Worm (Caenorhabditis elegans) whole organism, midembryonic: ENCODE results near the gene mcm-3.
"Not testable (repeated sequence)": the region's sequence is repeated elsewhere in the genome, so short reads cannot be mapped to it uniquely, and the experiment has no call there.

Experiments used
- T22C8.4 ChIP-seq: fragments of 200-800 bp; sonication (Bioruptor generic); IDR thresholded peaks from 2 replicates; pipeline ENCODE4 v1.3.6; 2022; ENCODE audit warnings: missing genetic modification characterization, missing compliant biosample characterization
- cog-1 ChIP-seq: sonication (generic microtip); optimal IDR thresholded peaks from 2 replicates; lab custom pipeline; 2016; ENCODE audit warnings: missing genetic modification characterization, missing compliant biosample characterization
- flt-1 ChIP-seq: fragments of 200-800 bp; sonication (Bioruptor generic); IDR thresholded peaks from 2 replicates; pipeline ENCODE4 v1.3.6; 2022; ENCODE audit warnings: missing genetic modification characterization, missing compliant biosample characterization
- klf-2 ChIP-seq: fragments of 200-800 bp; sonication (Bioruptor generic); conservative IDR thresholded peaks from 2 replicates; pipeline ENCODE4 v1.3.6; 2022; ENCODE audit warnings: missing genetic modification reagents, missing genetic modification characterization, missing compliant biosample characterization
- med-1 ChIP-seq: sonication (generic microtip); optimal IDR thresholded peaks from 2 replicates; lab custom pipeline; 2017; ENCODE audit warnings: missing genetic modification characterization, mild to moderate bottlenecking, missing compliant biosample characterization, antibody characterized with exemption, missing genetic modification reagents; ENCODE audit not compliant: insufficient read depth
- ref-1 ChIP-seq: fragments of 200-800 bp; sonication (Bioruptor generic); conservative IDR thresholded peaks from 2 replicates; pipeline ENCODE4 v1.3.6; 2022; ENCODE audit warnings: missing genetic modification reagents, missing genetic modification characterization, missing compliant biosample characterization
- tab-1 ChIP-seq: fragments of 200-800 bp; sonication (Bioruptor generic); IDR thresholded peaks from 2 replicates; pipeline ENCODE4 v1.3.6; 2022; ENCODE audit warnings: missing genetic modification characterization, missing compliant biosample characterization
- ztf-23 ChIP-seq: fragments of 200-800 bp; sonication (Bioruptor generic); IDR thresholded peaks from 2 replicates; pipeline ENCODE4 v1.3.6; 2022; ENCODE audit warnings: missing genetic modification reagents, missing genetic modification characterization, missing compliant biosample characterization
- ztf-29 ChIP-seq: fragments of 200-800 bp; sonication (Bioruptor generic); IDR thresholded peaks from 2 replicates; pipeline ENCODE4 v1.3.6; 2022; ENCODE audit warnings: missing genetic modification reagents, missing genetic modification characterization, missing compliant biosample characterization

Gene mcm-3

DNA sequence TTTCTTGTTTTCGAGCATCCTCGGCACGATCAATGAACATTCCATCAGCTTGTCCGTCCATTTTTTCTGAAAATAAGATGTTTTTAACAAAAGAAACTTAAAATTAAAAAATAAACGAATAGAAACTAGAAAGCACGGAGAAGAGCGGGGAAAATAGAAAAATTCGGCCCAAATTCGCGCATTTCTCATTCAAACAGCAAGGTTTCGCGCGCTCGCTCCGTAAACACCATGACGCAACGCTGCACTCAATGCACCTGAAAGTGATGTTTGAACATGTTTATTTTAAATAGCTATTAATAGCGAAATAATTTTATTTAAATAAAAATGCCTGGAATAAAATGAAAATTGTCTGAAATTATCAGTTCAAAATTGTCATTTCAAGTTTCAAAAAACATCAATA is at the start of gene mcm-3, which contains the start of gene C25D7.15:
Gene mcm-3, minus strand, starts transcription at position 66 of the 400 bp plus-strand sequence.
Gene C25D7.15, plus strand, starts transcription at position 275 of the 400 bp plus-strand sequence.
- no peak for TF ChIP-seq ztf-23 (GFP tag; lab: Robert Waterston, UW)
- TF ChIP-seq tab-1 (GFP tag; lab: Robert Waterston, UW): no peak
- TF ChIP-seq med-1 (GFP tag; lab: Kevin White, UChicago): no peak
- TF ChIP-seq klf-2 (GFP tag; lab: Robert Waterston, UW): no peak
- TF ChIP-seq ztf-29 (GFP tag; lab: Robert Waterston, UW): no peak
- TF ChIP-seq flt-1 (GFP tag; lab: Robert Waterston, UW): no peak
- no peak for TF ChIP-seq cog-1 (tag; lab: Kevin White, UChicago)
- no peak for TF ChIP-seq ref-1 (GFP tag; lab: Robert Waterston, UW)
- no peak for TF ChIP-seq T22C8.4 (GFP tag; lab: Robert Waterston, UW)

DNA sequence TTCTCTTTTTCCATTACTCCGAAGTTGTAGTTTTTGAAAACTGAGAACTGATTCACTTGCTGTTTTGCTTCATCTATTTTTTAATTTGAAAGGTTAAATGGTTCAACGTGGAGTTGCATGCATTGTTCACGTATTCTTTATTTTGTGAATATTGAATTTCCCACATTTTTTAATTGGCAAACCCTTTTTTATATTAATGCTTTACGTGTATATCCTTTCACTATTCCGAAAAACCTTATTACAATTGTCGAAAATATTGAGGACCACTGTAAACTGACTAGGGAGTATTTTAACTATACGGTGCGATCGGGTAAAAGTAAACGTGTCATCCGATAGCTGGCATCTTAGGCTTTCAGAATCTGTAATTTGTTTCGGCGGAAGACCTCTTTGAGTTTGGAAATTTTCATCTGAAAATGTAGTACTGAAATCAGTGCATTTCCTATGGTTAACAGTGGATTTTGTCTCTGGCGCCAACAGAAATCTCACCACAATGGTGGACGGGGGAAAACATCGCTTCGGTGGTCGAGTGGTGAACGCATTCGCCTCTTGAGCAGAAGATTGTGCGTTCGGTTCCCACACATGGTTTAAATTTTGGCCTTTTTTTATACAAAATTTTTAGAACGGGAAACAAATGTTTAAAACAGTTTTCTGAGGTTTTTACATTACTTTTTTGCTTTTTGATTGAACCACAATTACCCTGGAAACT is 46.6 kb upstream of the mcm-3 start, which contains the start of gene C01G10.14:
Gene C01G10.14, minus strand, starts transcription at position 51 of the 706 bp plus-strand sequence.
- not testable (repeated sequence) for TF ChIP-seq ztf-29 (GFP tag; lab: Robert Waterston, UW); med-1 (GFP tag; lab: Kevin White, UChicago); cog-1 (tag; lab: Kevin White, UChicago)

DNA sequence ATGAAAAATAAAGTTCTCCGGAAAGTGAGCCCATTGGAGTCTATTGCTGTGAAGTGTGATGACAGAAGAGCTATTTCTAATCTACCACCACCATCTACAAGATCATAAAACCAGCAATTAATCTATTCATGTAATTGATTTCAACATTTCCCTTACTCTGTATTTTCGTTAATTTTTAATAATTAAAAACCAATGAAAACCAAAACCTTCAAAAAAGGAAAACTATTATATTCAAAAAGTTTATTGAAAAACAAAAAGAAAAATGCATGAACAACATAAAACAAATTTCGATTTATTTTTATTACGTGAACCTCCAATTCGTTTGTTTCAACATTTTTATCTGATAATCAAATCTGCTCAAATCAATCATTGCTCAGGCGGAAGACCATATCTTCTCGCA is 40.0 kb upstream of the mcm-3 start, which contains the start of gene C01G10.1:
Gene C01G10.1, plus strand, starts transcription at position 301 of the 400 bp plus-strand sequence.
- TF ChIP-seq ztf-29 (GFP tag; lab: Robert Waterston, UW) (no peak), cog-1 (tag; lab: Kevin White, UChicago) (no peak), tab-1 (GFP tag; lab: Robert Waterston, UW) (no peak), klf-2 (GFP tag; lab: Robert Waterston, UW) (no peak), flt-1 (GFP tag; lab: Robert Waterston, UW) (no peak), T22C8.4 (GFP tag; lab: Robert Waterston, UW) (no peak), ref-1 (GFP tag; lab: Robert Waterston, UW) (no peak), ztf-23 (GFP tag; lab: Robert Waterston, UW) (no peak), med-1 (GFP tag; lab: Kevin White, UChicago) (no peak)

DNA sequence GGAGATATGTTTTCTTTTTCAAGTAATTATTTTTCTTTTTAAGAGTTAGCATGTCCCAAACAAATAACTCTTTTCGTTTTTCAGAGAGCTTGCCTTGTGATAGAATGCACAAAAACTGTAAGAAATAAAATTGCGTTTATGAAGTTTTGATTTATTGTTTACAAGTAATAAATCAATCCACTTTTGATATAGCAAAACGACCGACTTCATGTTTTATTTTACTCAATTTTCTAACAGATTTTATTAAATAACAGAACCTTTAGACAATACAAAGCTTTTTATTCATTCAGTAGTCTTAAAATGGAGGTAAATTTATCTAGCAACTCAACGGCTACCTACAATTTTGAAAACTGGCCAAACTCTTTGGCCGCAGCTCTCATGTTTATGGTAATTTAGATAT is 35.4 kb upstream of the mcm-3 start, which contains the start of gene srx-78:
Gene srx-78, plus strand, starts transcription at position 301 of the 400 bp plus-strand sequence.
- TF ChIP-seq T22C8.4 (GFP tag; lab: Robert Waterston, UW) (no peak), ztf-29 (GFP tag; lab: Robert Waterston, UW) (no peak), klf-2 (GFP tag; lab: Robert Waterston, UW) (no peak), flt-1 (GFP tag; lab: Robert Waterston, UW) (no peak), ref-1 (GFP tag; lab: Robert Waterston, UW) (no peak), tab-1 (GFP tag; lab: Robert Waterston, UW) (no peak), ztf-23 (GFP tag; lab: Robert Waterston, UW) (no peak), med-1 (GFP tag; lab: Kevin White, UChicago) (no peak), cog-1 (tag; lab: Kevin White, UChicago) (no peak)

DNA sequence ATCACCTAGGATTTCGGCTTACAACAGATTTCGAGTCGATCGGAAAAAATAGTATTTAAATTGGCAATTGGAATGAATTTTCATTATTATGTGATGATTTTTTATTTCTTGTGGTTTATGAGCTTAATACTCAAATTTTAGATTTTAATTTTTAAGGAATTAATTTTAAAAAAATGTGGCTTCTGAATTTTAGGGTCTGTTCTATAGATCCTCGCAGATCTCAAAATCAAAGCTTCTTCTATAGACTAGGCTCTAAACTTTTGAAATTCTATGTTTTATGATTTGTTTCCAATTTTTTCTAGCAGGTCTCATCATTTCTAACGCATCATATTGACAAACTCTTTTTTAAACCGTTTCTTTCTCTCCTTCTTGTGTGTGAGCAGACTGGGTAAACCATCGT is 33.3 kb upstream of the mcm-3 start, which contains the start of gene txt-12:
Gene txt-12, plus strand, starts transcription at position 301 of the 400 bp plus-strand sequence.
- TF ChIP-seq ztf-29 (GFP tag; lab: Robert Waterston, UW): no peak
- TF ChIP-seq med-1 (GFP tag; lab: Kevin White, UChicago): no peak
- TF ChIP-seq klf-2 (GFP tag; lab: Robert Waterston, UW): no peak
- TF ChIP-seq flt-1 (GFP tag; lab: Robert Waterston, UW): no peak
- no peak for TF ChIP-seq tab-1 (GFP tag; lab: Robert Waterston, UW)

DNA sequence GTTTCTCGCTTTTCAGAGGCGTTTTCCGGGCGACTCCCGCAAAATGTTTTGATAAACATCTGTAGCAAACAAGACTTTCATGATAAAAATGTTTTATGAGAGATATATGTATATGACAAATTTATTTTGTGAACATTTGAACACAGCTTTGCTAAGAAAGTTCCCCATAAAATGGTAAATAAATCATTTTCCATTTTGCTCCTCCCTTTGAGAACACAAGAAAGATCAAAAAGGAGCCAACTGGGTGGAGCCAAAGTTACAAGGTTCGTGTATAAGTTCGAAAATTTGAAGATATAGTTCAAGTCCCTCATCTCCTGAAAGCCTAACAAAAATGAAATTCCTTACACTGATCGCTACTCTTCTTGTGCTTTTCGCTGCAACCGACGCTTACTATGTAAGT is 31.1 kb upstream of the mcm-3 start, which contains the start of gene C01G10.17:
Gene C01G10.17, plus strand, starts transcription at position 301 of the 400 bp plus-strand sequence.
- TF ChIP-seq med-1 (GFP tag; lab: Kevin White, UChicago) (no peak), cog-1 (tag; lab: Kevin White, UChicago) (no peak), flt-1 (GFP tag; lab: Robert Waterston, UW) (no peak), klf-2 (GFP tag; lab: Robert Waterston, UW) (no peak), T22C8.4 (GFP tag; lab: Robert Waterston, UW) (no peak), ztf-29 (GFP tag; lab: Robert Waterston, UW) (no peak), tab-1 (GFP tag; lab: Robert Waterston, UW) (no peak), ref-1 (GFP tag; lab: Robert Waterston, UW) (no peak), ztf-23 (GFP tag; lab: Robert Waterston, UW) (no peak)

DNA sequence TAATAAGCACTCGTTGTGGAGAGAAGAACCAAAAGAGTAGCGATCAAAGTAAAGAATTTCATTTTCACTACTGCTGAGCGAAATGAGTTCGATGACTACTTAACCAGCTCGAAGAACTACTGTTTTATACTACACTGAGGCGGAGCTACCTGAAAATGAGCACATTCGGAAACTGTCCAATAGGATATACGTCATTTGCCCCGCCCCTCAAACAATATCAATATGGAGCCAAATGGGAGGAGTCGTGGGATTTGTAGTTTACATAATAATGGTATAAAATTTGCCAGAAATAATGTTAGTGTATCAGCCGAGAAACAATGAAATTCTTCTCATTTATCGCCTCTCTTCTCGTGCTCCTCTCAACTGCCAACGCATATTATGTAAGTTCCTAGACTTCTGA is 30.0 kb upstream of the mcm-3 start, which contains the start of the genes C01G10.5 and C01G10.4:
Gene C01G10.5, minus strand, starts transcription at position 101 of the 400 bp plus-strand sequence.
Gene C01G10.4, plus strand, starts transcription at position 303 of the 400 bp plus-strand sequence.
- TF ChIP-seq T22C8.4 (GFP tag; lab: Robert Waterston, UW): no peak
- TF ChIP-seq ref-1 (GFP tag; lab: Robert Waterston, UW): no peak
- TF ChIP-seq cog-1 (tag; lab: Kevin White, UChicago): no peak
- no peak for TF ChIP-seq klf-2 (GFP tag; lab: Robert Waterston, UW)
- TF ChIP-seq flt-1 (GFP tag; lab: Robert Waterston, UW): no peak
- no peak for TF ChIP-seq ztf-29 (GFP tag; lab: Robert Waterston, UW)
- no peak for TF ChIP-seq med-1 (GFP tag; lab: Kevin White, UChicago)
- TF ChIP-seq tab-1 (GFP tag; lab: Robert Waterston, UW): no peak
- no peak for TF ChIP-seq ztf-23 (GFP tag; lab: Robert Waterston, UW)

DNA sequence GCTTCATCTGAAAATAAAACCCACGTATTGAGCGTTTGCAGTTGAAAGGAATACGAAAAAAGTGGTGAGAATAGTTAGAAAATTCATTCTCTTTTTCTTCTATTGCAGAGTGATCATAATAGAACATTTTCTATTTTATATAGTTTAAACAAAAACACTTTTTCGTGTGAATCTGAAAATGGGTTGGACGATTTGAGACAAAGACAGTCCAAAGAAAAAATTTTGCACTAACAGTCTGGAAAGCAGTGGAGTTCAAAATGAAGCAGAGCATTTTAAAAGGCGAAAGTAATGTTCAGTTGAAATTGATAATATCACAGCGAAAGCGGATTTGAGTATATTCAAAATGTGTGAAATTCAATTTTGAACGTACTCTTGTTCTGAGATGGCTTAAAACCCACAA is 29.2 kb upstream of the mcm-3 start, which contains the start of gene C01G10.18:
Gene C01G10.18, minus strand, starts transcription at position 101 of the 400 bp plus-strand sequence.
- no peak for TF ChIP-seq ref-1 (GFP tag; lab: Robert Waterston, UW)
- TF ChIP-seq ztf-29 (GFP tag; lab: Robert Waterston, UW): no peak
- TF ChIP-seq cog-1 (tag; lab: Kevin White, UChicago): no peak
- no peak for TF ChIP-seq T22C8.4 (GFP tag; lab: Robert Waterston, UW)
- TF ChIP-seq flt-1 (GFP tag; lab: Robert Waterston, UW): no peak
- TF ChIP-seq tab-1 (GFP tag; lab: Robert Waterston, UW): no peak
- no peak for TF ChIP-seq klf-2 (GFP tag; lab: Robert Waterston, UW)
- no peak for TF ChIP-seq med-1 (GFP tag; lab: Kevin White, UChicago)
- TF ChIP-seq ztf-23 (GFP tag; lab: Robert Waterston, UW): no peak
